Worm (Caenorhabditis elegans): ENCODE measurements around the gene C03B8.3.

ce11 chrIII:7736003-7736402 lies 23.9 kb downstream of the C03B8.3 start:
- no peak for TF ChIP-seq nhr-77 (tag; optimal IDR thresholded peaks at IDR 0.05)
- no peak for TF ChIP-seq nhr-25 (tag; optimal IDR thresholded peaks at IDR 0.05)
- TF ChIP-seq ztf-11 (tag; optimal IDR thresholded peaks at IDR 0.05), result no peak
- TF ChIP-seq jun-1 (tag; optimal IDR thresholded peaks at IDR 0.05), result no peak
- no peak for TF ChIP-seq lin-15B (tag; optimal IDR thresholded peaks at IDR 0.05)
- TF ChIP-seq nhr-11 (tag; optimal IDR thresholded peaks at IDR 0.05), result no peak
- TF ChIP-seq ceh-16 (tag; optimal IDR thresholded peaks at IDR 0.05), result no peak
- no peak for TF ChIP-seq unc-39 (tag; optimal IDR thresholded peaks at IDR 0.05)
- no peak for TF ChIP-seq ama-1 (optimal IDR thresholded peaks at IDR 0.05)
- no peak for TF ChIP-seq R02D3.7 (tag; optimal IDR thresholded peaks at IDR 0.05)

Measured in whole organism, L3 larva.